Worm (Caenorhabditis elegans) whole organism, mixed stage, embryonic: ENCODE data around the gene Y62H9A.3.

ENCODE experiments used
- elt-3 ChIP-seq: fragments of 150-350 bp; optimal IDR thresholded peaks from 2 replicates; lab custom pipeline; 2014; ENCODE audit warnings: missing biosample characterization, missing genetic modification characterization
- lin-13 ChIP-seq: fragments of 150-350 bp; optimal IDR thresholded peaks from 2 replicates; lab custom pipeline; 2014; ENCODE audit warnings: missing biosample characterization, missing genetic modification characterization
- lsy-2 ChIP-seq: fragments of 150-350 bp; optimal IDR thresholded peaks from 2 replicates; lab custom pipeline; 2014; ENCODE audit warnings: missing biosample characterization, missing genetic modification characterization
- mab-5 ChIP-seq: fragments of 150-350 bp; optimal IDR thresholded peaks from 2 replicates; lab custom pipeline; 2014; ENCODE audit warnings: missing biosample characterization, missing genetic modification characterization
- nhr-12 ChIP-seq: fragments of 150-350 bp; optimal IDR thresholded peaks from 2 replicates; lab custom pipeline; 2014; ENCODE audit warnings: missing biosample characterization, missing genetic modification characterization
- nhr-237 ChIP-seq: fragments of 150-350 bp; optimal IDR thresholded peaks from 2 replicates; lab custom pipeline; 2014; ENCODE audit warnings: missing biosample characterization, missing genetic modification characterization
- snpc-4 ChIP-seq: fragments of 150-350 bp; optimal IDR thresholded peaks from 2 replicates; lab custom pipeline; 2014; ENCODE audit warnings: missing biosample characterization, missing genetic modification characterization
- unc-120 ChIP-seq: sonication (generic microtip); optimal IDR thresholded peaks from 2 replicates; lab custom pipeline; 2017; ENCODE audit warnings: missing genetic modification characterization, missing compliant biosample characterization; ENCODE audit not compliant: poor library complexity, severe bottlenecking
- unc-39 ChIP-seq: fragments of 150-350 bp; optimal IDR thresholded peaks from 2 replicates; lab custom pipeline; 2014; ENCODE audit warnings: missing biosample characterization, missing genetic modification characterization
- unc-62 ChIP-seq: fragments of 150-350 bp; optimal IDR thresholded peaks from 2 replicates; lab custom pipeline; 2014; ENCODE audit warnings: missing biosample characterization, missing genetic modification reagents, missing genetic modification characterization
- ztf-11 ChIP-seq: fragments of 150-350 bp; optimal IDR thresholded peaks from 2 replicates; lab custom pipeline; 2014; ENCODE audit warnings: missing biosample characterization, missing genetic modification characterization

- TF ChIP-seq lin-13 (tag; lab: Kevin White, UChicago) = no peak
- TF ChIP-seq nhr-237 = no peak
- TF ChIP-seq snpc-4 (tag; lab: Kevin White, UChicago) = no peak
- no peak for TF ChIP-seq nhr-12 (tag; lab: Kevin White, UChicago)
- no peak for TF ChIP-seq unc-39 (tag; lab: Kevin White, UChicago)
- no peak for TF ChIP-seq mab-5 (tag; lab: Kevin White, UChicago)
- no peak for TF ChIP-seq ztf-11 (tag; lab: Kevin White, UChicago)
- no peak for TF ChIP-seq unc-120
- no peak for TF ChIP-seq lsy-2 (tag; lab: Kevin White, UChicago)
- no peak for TF ChIP-seq elt-3 (tag; lab: Kevin White, UChicago)
- TF ChIP-seq unc-62 (GFP tag; lab: Kevin White, UChicago) = no peak
These were observed 27.5 kb upstream of the Y62H9A.3 start, which contains the start of gene Y62H9A.11 for ce11 chrX:11907263-11907662.
